Worm (Caenorhabditis elegans) whole organism, L1 larva: ENCODE results near the gene pmp-1.

Experiments used
- C04F5.9 ChIP-seq: sonication (generic microtip); optimal IDR thresholded peaks from 2 replicates; lab custom pipeline; 2016; ENCODE audit warnings: missing genetic modification characterization, missing compliant biosample characterization
- C34B4.2 ChIP-seq: sonication (generic microtip); optimal IDR thresholded peaks from 2 replicates; lab custom pipeline; 2017; ENCODE audit warnings: mild to moderate bottlenecking, missing genetic modification characterization, missing compliant biosample characterization
- F16B12.6 ChIP-seq: fragments of 150-350 bp; optimal IDR thresholded peaks from 2 replicates; lab custom pipeline; 2014; ENCODE audit warnings: missing biosample characterization, missing genetic modification characterization
- aha-1 ChIP-seq: fragments of 150-350 bp; optimal IDR thresholded peaks from 2 replicates; lab custom pipeline; 2014; ENCODE audit warnings: missing biosample characterization, missing genetic modification characterization
- blmp-1 ChIP-seq: fragments of 150-350 bp; optimal IDR thresholded peaks from 2 replicates; lab custom pipeline; 2014; ENCODE audit warnings: missing biosample characterization, missing genetic modification characterization
- ceh-63 ChIP-seq: fragments of 200-800 bp; sonication (Bioruptor generic); optimal IDR thresholded peaks from 2 replicates; lab custom pipeline; 2018; ENCODE audit warnings: mild to moderate bottlenecking, missing genetic modification characterization, missing compliant biosample characterization
- ceh-8 ChIP-seq: fragments of 200-800 bp; sonication (Bioruptor generic); optimal IDR thresholded peaks from 2 replicates; lab custom pipeline; 2018; ENCODE audit warnings: mild to moderate bottlenecking, missing genetic modification characterization, moderate library complexity, missing compliant biosample characterization
- ceh-88 ChIP-seq: fragments of 200-800 bp; sonication (Bioruptor generic); IDR thresholded peaks from 2 replicates; pipeline ENCODE4 v1.3.6; 2022; ENCODE audit warnings: missing genetic modification characterization, missing compliant biosample characterization
- ceh-90 ChIP-seq: sonication (generic microtip); optimal IDR thresholded peaks from 2 replicates; lab custom pipeline; 2016; ENCODE audit warnings: missing genetic modification characterization, missing compliant biosample characterization
- ces-1 ChIP-seq: fragments of 150-350 bp; optimal IDR thresholded peaks from 2 replicates; lab custom pipeline; 2014; ENCODE audit warnings: missing biosample characterization, missing genetic modification reagents, missing genetic modification characterization
- dpl-1 ChIP-seq, 3 experiments: fragments of 150-350 bp in 2 of 3; sonication (generic microtip) in 1 of 3; optimal IDR thresholded peaks; 2 replicates each; lab custom pipeline; 2014 to 2017; ENCODE audit warnings: missing biosample characterization in 3 of 3, missing genetic modification characterization in 3 of 3, missing genetic modification reagents in 3 of 3
- elt-3 ChIP-seq, 6 experiments: fragments of 150-350 bp in 1 of 6; sonication (generic microtip); optimal IDR thresholded peaks; 2 replicates each; lab custom pipeline; 2017 to 2018; ENCODE audit warnings: missing biosample characterization in 6 of 6, missing genetic modification characterization in 6 of 6, inconsistent platforms in 1 of 6
- ets-5 ChIP-seq: fragments of 200-800 bp; sonication (Bioruptor generic); IDR thresholded peaks from 2 replicates; pipeline ENCODE4 v1.3.6; 2022; ENCODE audit warnings: missing genetic modification characterization, missing compliant biosample characterization
- fkh-4 ChIP-seq: sonication (generic microtip); optimal IDR thresholded peaks from 2 replicates; lab custom pipeline; 2016; ENCODE audit warnings: missing compliant biosample characterization, missing genetic modification characterization, borderline replicate concordance
- fkh-8 ChIP-seq: sonication (generic microtip); optimal IDR thresholded peaks from 2 replicates; lab custom pipeline; 2016; ENCODE audit warnings: mild to moderate bottlenecking, missing genetic modification characterization, missing compliant biosample characterization
- fos-1 ChIP-seq: fragments of 150-350 bp; optimal IDR thresholded peaks from 2 replicates; lab custom pipeline; 2014; ENCODE audit warnings: missing biosample characterization, missing genetic modification characterization
- grh-1 ChIP-seq: fragments of 200-800 bp; sonication (Bioruptor generic); IDR thresholded peaks from 2 replicates; pipeline ENCODE4 v1.3.6; 2022; ENCODE audit warnings: missing genetic modification reagents, missing genetic modification characterization, missing compliant biosample characterization
- hlh-4 ChIP-seq: sonication (generic microtip); optimal IDR thresholded peaks from 2 replicates; lab custom pipeline; 2016; ENCODE audit warnings: mild to moderate bottlenecking, missing genetic modification characterization, missing compliant biosample characterization
- hpl-2 ChIP-seq: fragments of 150-350 bp; optimal IDR thresholded peaks from 2 replicates; lab custom pipeline; 2014; ENCODE audit warnings: missing biosample characterization, missing genetic modification reagents, missing genetic modification characterization
- jun-1 ChIP-seq: fragments of 150-350 bp; optimal IDR thresholded peaks from 2 replicates; lab custom pipeline; 2014; ENCODE audit warnings: missing biosample characterization, missing genetic modification reagents, missing genetic modification characterization
- lin-13 ChIP-seq: fragments of 150-350 bp; optimal IDR thresholded peaks from 2 replicates; lab custom pipeline; 2014; ENCODE audit warnings: missing biosample characterization, missing genetic modification reagents, missing genetic modification characterization
- lin-15B ChIP-seq: fragments of 150-350 bp; sonication (generic microtip); optimal IDR thresholded peaks from 3 replicates; lab custom pipeline; 2014; ENCODE audit warnings: missing biosample characterization, missing genetic modification characterization
- lin-35 ChIP-seq, 2 experiments: fragments of 150-350 bp; optimal IDR thresholded peaks; 2 replicates each; lab custom pipeline; 2014; ENCODE audit warnings: missing biosample characterization in 2 of 2, missing genetic modification characterization in 2 of 2, missing genetic modification reagents in 2 of 2
- lir-3 ChIP-seq: sonication (generic microtip); optimal IDR thresholded peaks from 2 replicates; lab custom pipeline; 2016; ENCODE audit warnings: mild to moderate bottlenecking, missing genetic modification characterization, moderate library complexity, missing compliant biosample characterization; ENCODE audit not compliant: poor library complexity
- mab-9 ChIP-seq: fragments of 200-800 bp; sonication (Bioruptor generic); IDR thresholded peaks from 2 replicates; pipeline ENCODE4 v1.3.6; 2022; ENCODE audit warnings: missing genetic modification reagents, missing genetic modification characterization, missing compliant biosample characterization
- mdl-1 ChIP-seq, 2 experiments: fragments of 150-350 bp; optimal IDR thresholded peaks; 2 replicates each; lab custom pipeline; 2014 to 2017; ENCODE audit warnings: missing biosample characterization in 2 of 2, missing genetic modification characterization in 2 of 2, inconsistent platforms in 1 of 2
- mep-1 ChIP-seq: fragments of 150-350 bp; optimal IDR thresholded peaks from 2 replicates; lab custom pipeline; 2014; ENCODE audit warnings: missing biosample characterization, missing genetic modification characterization
- nhr-11 ChIP-seq: fragments of 150-350 bp; optimal IDR thresholded peaks from 2 replicates; lab custom pipeline; 2014; ENCODE audit warnings: missing biosample characterization, missing genetic modification characterization
- nhr-19 ChIP-seq: fragments of 200-800 bp; sonication (Bioruptor generic); conservative IDR thresholded peaks from 2 replicates; pipeline ENCODE4 v1.3.6; 2022; ENCODE audit warnings: missing genetic modification characterization, missing compliant biosample characterization
- nhr-20 ChIP-seq: sonication (generic microtip); optimal IDR thresholded peaks from 2 replicates; lab custom pipeline; 2016; ENCODE audit warnings: mild to moderate bottlenecking, missing genetic modification characterization, missing compliant biosample characterization
- nhr-237 ChIP-seq: fragments of 150-350 bp; optimal IDR thresholded peaks from 2 replicates; lab custom pipeline; 2014; ENCODE audit warnings: missing biosample characterization, missing genetic modification characterization
- nhr-28 ChIP-seq: fragments of 150-350 bp; optimal IDR thresholded peaks from 2 replicates; lab custom pipeline; 2014; ENCODE audit warnings: missing biosample characterization, missing genetic modification characterization
- nhr-47 ChIP-seq: sonication (generic microtip); optimal IDR thresholded peaks from 2 replicates; lab custom pipeline; 2016; ENCODE audit warnings: mild to moderate bottlenecking, missing genetic modification characterization, moderate library complexity, missing compliant biosample characterization
- nhr-71 ChIP-seq: sonication (generic microtip); optimal IDR thresholded peaks from 2 replicates; lab custom pipeline; 2016; ENCODE audit warnings: mild to moderate bottlenecking, missing genetic modification characterization, moderate library complexity, missing compliant biosample characterization
- nhr-76 ChIP-seq: sonication (generic microtip); optimal IDR thresholded peaks from 2 replicates; lab custom pipeline; 2017; ENCODE audit warnings: missing biosample characterization, missing genetic modification characterization
- nhr-77 ChIP-seq: fragments of 150-350 bp; optimal IDR thresholded peaks from 2 replicates; lab custom pipeline; 2014; ENCODE audit warnings: missing biosample characterization, missing genetic modification characterization
- nhr-84 ChIP-seq: sonication (generic microtip); optimal IDR thresholded peaks from 2 replicates; lab custom pipeline; 2017; ENCODE audit warnings: missing biosample characterization, missing genetic modification characterization
- nhr-85 ChIP-seq: sonication (generic microtip); peaks from one replicate; lab custom pipeline; 2016; ENCODE audit warnings: missing genetic modification characterization, inconsistent platforms, missing compliant biosample characterization
- nhr-90 ChIP-seq: sonication (generic microtip); optimal IDR thresholded peaks from 2 replicates; lab custom pipeline; 2016; ENCODE audit warnings: mild to moderate bottlenecking, missing genetic modification characterization, missing compliant biosample characterization; ENCODE audit not compliant: poor library complexity
- pag-3 ChIP-seq: sonication (generic microtip); optimal IDR thresholded peaks from 2 replicates; lab custom pipeline; 2017; ENCODE audit warnings: missing genetic modification characterization, mild to moderate bottlenecking, missing compliant biosample characterization, antibody characterized with exemption, borderline replicate concordance; ENCODE audit not compliant: insufficient read depth
- pqm-1 ChIP-seq: sonication (generic microtip); optimal IDR thresholded peaks from 3 replicates; lab custom pipeline; 2017; ENCODE audit warnings: missing biosample characterization, missing genetic modification characterization
- rnt-1 ChIP-seq: sonication (generic microtip); optimal IDR thresholded peaks from 2 replicates; lab custom pipeline; 2016; ENCODE audit warnings: mild to moderate bottlenecking, missing genetic modification characterization, moderate library complexity, missing compliant biosample characterization
- snpc-4 ChIP-seq: fragments of 150-350 bp; optimal IDR thresholded peaks from 2 replicates; lab custom pipeline; 2014; ENCODE audit warnings: missing biosample characterization, missing genetic modification characterization
- snu-23 ChIP-seq: sonication (generic microtip); optimal IDR thresholded peaks from 2 replicates; lab custom pipeline; 2016; ENCODE audit warnings: missing genetic modification characterization, missing compliant biosample characterization
- sptf-1 ChIP-seq: fragments of 150-350 bp; optimal IDR thresholded peaks from 2 replicates; lab custom pipeline; 2014; ENCODE audit warnings: missing biosample characterization, missing genetic modification characterization
- sup-37 ChIP-seq: fragments of 200-800 bp; sonication (Bioruptor generic); optimal IDR thresholded peaks from 2 replicates; lab custom pipeline; 2018; ENCODE audit warnings: mild to moderate bottlenecking, missing genetic modification characterization, missing compliant biosample characterization
- swsn-7 ChIP-seq: sonication (generic microtip); optimal IDR thresholded peaks from 2 replicates; lab custom pipeline; 2016; ENCODE audit warnings: missing genetic modification characterization, missing compliant biosample characterization
- tlp-1 ChIP-seq: fragments of 150-350 bp; optimal IDR thresholded peaks from 2 replicates; lab custom pipeline; 2014; ENCODE audit warnings: missing biosample characterization, missing genetic modification characterization
- unc-130 ChIP-seq: fragments of 150-350 bp; optimal IDR thresholded peaks from 2 replicates; lab custom pipeline; 2017; ENCODE audit warnings: missing biosample characterization, missing genetic modification characterization, inconsistent platforms
- unc-30 ChIP-seq: sonication (generic microtip); optimal IDR thresholded peaks from 2 replicates; lab custom pipeline; 2017; ENCODE audit warnings: missing biosample characterization, missing genetic modification characterization
- unc-86 ChIP-seq: sonication (generic microtip); optimal IDR thresholded peaks from 2 replicates; lab custom pipeline; 2016; ENCODE audit warnings: missing genetic modification characterization, missing compliant biosample characterization
- unc-98 ChIP-seq: fragments of 200-800 bp; sonication (Bioruptor generic); IDR thresholded peaks from 2 replicates; pipeline ENCODE4 v1.3.6; 2022; ENCODE audit warnings: missing genetic modification characterization, missing compliant biosample characterization
- vab-15 ChIP-seq: sonication (generic microtip); optimal IDR thresholded peaks from 2 replicates; lab custom pipeline; 2017; ENCODE audit warnings: missing genotype, mild to moderate bottlenecking, missing genetic modification characterization, missing compliant biosample characterization
- ztf-11 ChIP-seq, 2 experiments: sonication (generic microtip); optimal IDR thresholded peaks; 2 replicates each; lab custom pipeline; 2016 to 2017; ENCODE audit warnings: missing genetic modification characterization in 2 of 2, missing biosample characterization in 1 of 2, missing compliant biosample characterization in 1 of 2

The pmp-1 gene

DNA sequence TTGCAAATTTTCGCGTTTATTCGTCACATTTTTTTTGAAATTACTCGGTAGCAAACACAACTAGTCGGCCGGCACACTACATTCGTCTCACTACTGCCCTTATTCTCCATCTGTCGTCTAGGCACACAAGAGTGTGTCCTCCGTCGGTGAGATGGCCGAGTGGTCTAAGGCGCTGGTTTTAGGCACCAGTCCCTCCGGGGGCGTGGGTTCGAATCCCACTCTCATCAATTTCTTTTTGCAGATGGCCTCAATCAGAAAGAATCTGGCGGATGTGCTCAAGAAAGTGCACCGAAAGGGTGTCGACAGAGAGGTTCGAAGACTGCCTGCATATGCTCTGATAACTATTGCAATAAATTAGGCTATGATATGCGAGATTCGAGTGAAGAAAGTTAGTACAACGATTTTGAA, 30.5 kb downstream of the pmp-1 start (continued):
- TF ChIP-seq nhr-76: no peak
- peak; percentile 59 for TF ChIP-seq nhr-90 (tag; lab: Kevin White, UChicago)
- no peak for TF ChIP-seq nhr-11 (tag; lab: Kevin White, UChicago)
- TF ChIP-seq unc-30 (tag; lab: Kevin White, UChicago): no peak
- no peak for TF ChIP-seq pqm-1 (tag; lab: Kevin White, UChicago)
- no peak for TF ChIP-seq unc-98 (GFP tag; lab: Robert Waterston, UW)
- no peak for TF ChIP-seq nhr-84 (tag; lab: Kevin White, UChicago)
- TF ChIP-seq ceh-88 (GFP tag; lab: Robert Waterston, UW): peak; percentile 63
- TF ChIP-seq tlp-1: no peak
- TF ChIP-seq elt-3 (tag; optimal IDR thresholded peaks at IDR 0.05; lab: Kevin White, UChicago): no peak
- TF ChIP-seq jun-1 (tag; lab: Kevin White, UChicago): peak; percentile 65
- TF ChIP-seq C34B4.2 (tag; lab: Kevin White, UChicago): no peak
- TF ChIP-seq snpc-4 (tag; lab: Kevin White, UChicago): peak; percentile 44
- peak; percentile 44 for TF ChIP-seq fos-1 (tag; lab: Kevin White, UChicago)
- TF ChIP-seq ceh-8: no peak
- peak in 2 of 3 experiments; percentile 36 to 47 for TF ChIP-seq dpl-1 (GFP tag; optimal IDR thresholded peaks at IDR 0.05; lab: Kevin White, UChicago)
- TF ChIP-seq unc-130 (tag; lab: Kevin White, UChicago): peak; percentile 15
- no peak for TF ChIP-seq ces-1 (GFP tag; lab: Kevin White, UChicago)
- TF ChIP-seq swsn-7 (tag; lab: Kevin White, UChicago): peak; percentile 67
- TF ChIP-seq lin-15B (tag; lab: Kevin White, UChicago): no peak
- TF ChIP-seq aha-1 (tag; lab: Kevin White, UChicago): no peak
- TF ChIP-seq nhr-47: peak; percentile 80
- peak; percentile 22 for TF ChIP-seq vab-15 (tag; lab: Kevin White, UChicago)
- TF ChIP-seq ztf-11 (tag; optimal IDR thresholded peaks at IDR 0.05; lab: Kevin White, UChicago): peak in 1 of 2 experiments; percentile 10
- TF ChIP-seq ceh-90 (tag; lab: Kevin White, UChicago): no peak
- TF ChIP-seq fkh-4: no peak
- TF ChIP-seq pag-3 (tag; lab: Kevin White, UChicago): no peak
- TF ChIP-seq ceh-63: no peak
- TF ChIP-seq nhr-77 (tag; lab: Kevin White, UChicago): peak; percentile 75
- TF ChIP-seq lir-3 (tag; lab: Kevin White, UChicago): peak; percentile 20
- TF ChIP-seq blmp-1: peak; percentile 18
- no peak for TF ChIP-seq nhr-28 (tag; lab: Kevin White, UChicago)
- TF ChIP-seq nhr-20: peak; percentile 79
- TF ChIP-seq sptf-1 (tag; lab: Kevin White, UChicago): no peak
- peak; percentile 82 for TF ChIP-seq rnt-1 (tag; lab: Kevin White, UChicago)
- peak; percentile 44 for TF ChIP-seq unc-86 (tag; lab: Kevin White, UChicago)
- TF ChIP-seq ets-5: no peak
- TF ChIP-seq nhr-85: no peak
- peak; percentile 68 for TF ChIP-seq mep-1
- TF ChIP-seq C04F5.9 (tag; lab: Kevin White, UChicago): peak; percentile 6
- peak; percentile 79 for TF ChIP-seq nhr-19
- TF ChIP-seq lin-35 (GFP tag; optimal IDR thresholded peaks at IDR 0.05; lab: Kevin White, UChicago): peak; percentile 35 to 83
- TF ChIP-seq nhr-71 (tag; lab: Kevin White, UChicago): peak; percentile 79
- no peak for TF ChIP-seq hlh-4 (tag; lab: Kevin White, UChicago)
- TF ChIP-seq F16B12.6 (tag; lab: Kevin White, UChicago): no peak
- peak; percentile 85 for TF ChIP-seq snu-23 (GFP tag; lab: Kevin White, UChicago)
- peak; percentile 61 for TF ChIP-seq mab-9 (GFP tag; lab: Robert Waterston, UW)
- no peak for TF ChIP-seq sup-37 (GFP tag; lab: Kevin White, UChicago)
- peak in 1 of 2 experiments; percentile 75 for TF ChIP-seq mdl-1 (tag; optimal IDR thresholded peaks at IDR 0.05; lab: Kevin White, UChicago)
- TF ChIP-seq lin-13 (GFP tag; lab: Kevin White, UChicago): peak; percentile 78
- TF ChIP-seq nhr-237: peak; percentile 27
- no peak for TF ChIP-seq grh-1 (GFP tag; lab: Robert Waterston, UW)
- peak; percentile 74 for TF ChIP-seq fkh-8 (tag; lab: Kevin White, UChicago)
- no peak for TF ChIP-seq hpl-2 (GFP tag; lab: Kevin White, UChicago)
- TF ChIP-seq, all 84 proteins: peak for 45
